Fruit fly (Drosophila melanogaster) whole organism, pupa: ENCODE data around the gene CG18641.

Source experiments
- CG10348 ChIP-seq: fragments of 200-800 bp; sonication (Bioruptor generic); IDR thresholded peaks from 2 replicates; pipeline ENCODE4 v1.3.6; 2022; ENCODE audit warnings: missing biosample characterization, missing genetic modification characterization
- CG12605 ChIP-seq: fragments of 200-800 bp; sonication (Bioruptor generic); IDR thresholded peaks from 2 replicates; pipeline ENCODE4 v1.3.6; 2022; ENCODE audit warnings: missing biosample characterization, missing genetic modification characterization
- CG15710 ChIP-seq: fragments of 200-800 bp; sonication (Bioruptor generic); optimal IDR thresholded peaks from 2 replicates; lab custom pipeline; 2018; ENCODE audit warnings: missing biosample characterization, mild to moderate bottlenecking, missing genetic modification characterization, moderate library complexity
- CG17806 ChIP-seq: fragments of 200-800 bp; sonication (Bioruptor generic); optimal IDR thresholded peaks from 2 replicates; lab custom pipeline; 2018; ENCODE audit warnings: missing biosample characterization, mild to moderate bottlenecking, missing genetic modification characterization, moderate library complexity
- CG34367 ChIP-seq: fragments of 200-800 bp; sonication (Bioruptor generic); optimal IDR thresholded peaks from 2 replicates; lab custom pipeline; 2018; ENCODE audit warnings: missing biosample characterization, mild to moderate bottlenecking, missing genetic modification characterization
- CG8159 ChIP-seq: fragments of 200-800 bp; sonication (Bioruptor generic); optimal IDR thresholded peaks from 3 replicates; lab custom pipeline; 2018; ENCODE audit warnings: missing biosample characterization, mild to moderate bottlenecking, missing genetic modification characterization, moderate library complexity
- CG8301 ChIP-seq: fragments of 200-800 bp; sonication (Bioruptor generic); optimal IDR thresholded peaks from 2 replicates; lab custom pipeline; 2018; ENCODE audit warnings: missing biosample characterization, mild to moderate bottlenecking, missing genetic modification characterization
- D1 ChIP-seq: fragments of 200-800 bp; sonication (Bioruptor generic); optimal IDR thresholded peaks from 2 replicates; lab custom pipeline; 2018; ENCODE audit warnings: missing biosample characterization, mild to moderate bottlenecking, missing genetic modification characterization, moderate library complexity
- EcR ChIP-seq: fragments of 200-800 bp; sonication (Bioruptor generic); optimal IDR thresholded peaks from 3 replicates; lab custom pipeline; 2019; ENCODE audit warnings: missing biosample characterization, missing genetic modification characterization, mild to moderate bottlenecking, moderate library complexity, missing genetic modification reagents
- Pif1B ChIP-seq: fragments of 200-800 bp; sonication (Bioruptor generic); optimal IDR thresholded peaks from 3 replicates; lab custom pipeline; 2016; ENCODE audit warnings: missing biosample characterization, missing genetic modification characterization
- Snoo ChIP-seq: fragments of 200-800 bp; sonication (Bioruptor generic); optimal IDR thresholded peaks from 3 replicates; lab custom pipeline; 2017; ENCODE audit warnings: missing biosample characterization, mild to moderate bottlenecking, missing genetic modification characterization, inconsistent platforms
- fd96Ca ChIP-seq: fragments of 200-800 bp; sonication (Bioruptor generic); IDR thresholded peaks from 3 replicates; pipeline ENCODE4 v1.3.6; 2022; ENCODE audit warnings: missing biosample characterization, missing genetic modification characterization
- gl ChIP-seq: fragments of 200-800 bp; sonication (Bioruptor generic); optimal IDR thresholded peaks from 2 replicates; lab custom pipeline; 2018; ENCODE audit warnings: missing biosample characterization, mild to moderate bottlenecking, missing genetic modification characterization
- rn ChIP-seq: fragments of 200-800 bp; sonication (Bioruptor generic); IDR thresholded peaks from 2 replicates; pipeline ENCODE4 v1.3.6; 2022; ENCODE audit warnings: missing biosample characterization, missing genetic modification characterization

DNA sequence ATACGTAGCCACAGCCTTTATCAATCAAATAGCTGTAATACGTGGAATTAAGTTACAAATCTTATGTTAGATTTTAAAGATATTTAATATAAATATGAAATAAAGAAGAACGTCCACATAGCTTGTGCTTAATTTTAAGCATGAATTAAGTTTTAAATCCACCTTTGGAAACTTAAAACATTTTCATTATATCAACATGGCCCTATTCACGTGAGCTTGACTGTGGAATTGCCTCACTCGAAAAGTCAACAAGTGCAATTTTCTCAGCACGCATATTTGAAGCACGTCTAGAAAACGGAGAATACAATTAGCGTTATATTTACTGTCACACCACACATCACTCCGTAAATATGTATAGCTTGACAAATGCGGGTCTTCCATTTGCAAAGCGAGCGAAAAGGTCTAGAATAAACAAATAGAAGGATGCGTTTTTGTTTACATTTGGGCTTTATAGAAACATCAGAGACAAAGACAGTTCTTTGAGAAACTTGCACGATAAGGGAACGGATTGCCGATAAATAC is 51.4 kb downstream of the CG18641 start:
- TF ChIP-seq CG8301 = peak; percentile 97
- TF ChIP-seq EcR (GFP tag; lab: Kevin White, UChicago) = peak; percentile 45
- TF ChIP-seq gl (tag; lab: Kevin White, UChicago) = peak; percentile 94
- peak; percentile 91 for TF ChIP-seq fd96Ca (GFP tag; lab: Robert Waterston, UW)
- TF ChIP-seq CG34367 (tag; lab: Kevin White, UChicago) = peak; percentile 96
- TF ChIP-seq CG17806 (tag; lab: Kevin White, UChicago) = peak; percentile 97
- peak; percentile 97 for TF ChIP-seq D1 (tag; lab: Kevin White, UChicago)
- TF ChIP-seq Pif1B = peak; percentile 94
- TF ChIP-seq CG12605 = peak; percentile 94
- TF ChIP-seq Snoo = peak; percentile 95
- TF ChIP-seq CG8159 (tag; lab: Kevin White, UChicago) = peak; percentile 98
- peak; percentile 90 for TF ChIP-seq rn (GFP tag; lab: Robert Waterston, UW)
- TF ChIP-seq CG10348 (GFP tag; lab: Robert Waterston, UW) = peak; percentile 67
- peak; percentile 95 for TF ChIP-seq CG15710 (tag; lab: Kevin White, UChicago)
